Fruit fly (Drosophila melanogaster) ovary, adult (tissue): ENCODE data around the gene CG8420.

Experiments
- CG17801 ChIP-seq: fragments of 200-800 bp; optimal IDR thresholded peaks from 2 replicates; lab custom pipeline; 2019; ENCODE audit warnings: missing biosample characterization, mild to moderate bottlenecking, missing genetic modification characterization, moderate library complexity; ENCODE audit not compliant: partially characterized antibody

CG8420 gene

DNA sequence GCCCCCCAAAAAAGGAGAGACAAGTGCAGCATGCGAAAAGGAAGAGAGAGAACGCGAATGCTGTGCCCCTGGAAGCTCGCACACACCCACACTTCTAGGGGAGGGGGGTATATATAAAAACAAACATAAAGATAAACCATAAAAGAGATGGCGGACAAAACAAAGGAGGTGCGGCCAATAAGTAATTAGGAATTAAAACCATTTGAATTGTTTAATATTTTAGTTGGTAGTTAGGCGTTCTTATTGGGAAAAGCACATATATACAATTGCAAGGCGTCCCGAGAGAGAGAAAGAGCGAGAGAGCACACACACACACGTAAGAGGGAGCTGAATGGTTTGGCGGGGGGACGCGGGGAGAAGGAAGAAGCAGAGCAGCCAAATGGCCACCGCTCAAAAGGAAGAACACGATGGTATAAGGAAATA, 10.4 kb upstream of the CG8420 start:
- TF ChIP-seq CG17801, result no peak

dm6 chr3R:9236883-9237267, 9.6 kb upstream of the CG8420 start:
- no peak for TF ChIP-seq CG17801

dm6 chr3R:9237268-9238091, 9.0 kb upstream of the CG8420 start, which contains the start of gene pum:
pum (minus strand) TSS chr3R:9237682.
- TF ChIP-seq CG17801, result peak; percentile 57

dm6 chr3R:9239941-9240400, 6.5 kb upstream of the CG8420 start:
- peak; percentile 67 for TF ChIP-seq CG17801

- TF ChIP-seq CG17801, result no peak
Measured at dm6 chr3R:9240554-9240953, 5.9 kb upstream of the CG8420 start, which contains the start of gene D1. D1 (minus strand) TSS chr3R:9240654.

dm6 chr3R:9245576-9246200, 761 bp upstream of the CG8420 start, which contains the start of gene Vps15:
Vps15 (minus strand) TSS chr3R:9245869.
- peak; percentile 84 for TF ChIP-seq CG17801

dm6 chr3R:9246879-9247621, 601 bp downstream of the CG8420 start:
- TF ChIP-seq CG17801, result peak; percentile 92

dm6 chr3R:9249025-9249735, 2.7 kb downstream of the CG8420 start:
- TF ChIP-seq CG17801, result no peak

dm6 chr3R:9249736-9250044, 3.2 kb downstream of the CG8420 start:
- TF ChIP-seq CG17801, result no peak

DNA sequence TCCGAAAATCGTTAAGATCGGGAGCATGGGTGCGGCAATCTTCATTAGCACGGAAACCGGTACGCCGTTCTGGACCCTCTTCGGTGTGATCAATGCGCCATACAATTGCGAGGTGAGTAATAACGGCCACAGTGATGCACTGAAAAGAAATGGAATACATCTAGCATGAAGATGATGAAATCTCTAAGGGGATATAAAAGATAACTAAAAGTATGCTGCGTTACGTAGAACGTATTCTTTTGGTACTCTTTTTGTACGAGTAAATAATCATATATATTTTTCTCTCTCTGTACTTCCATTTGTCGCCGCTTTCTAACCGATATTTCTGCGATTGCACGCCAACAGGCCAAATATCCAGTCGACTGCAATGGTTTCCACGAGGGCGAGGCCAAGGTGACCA, 4.4 kb downstream of the CG8420 start:
- no peak for TF ChIP-seq CG17801

dm6 chr3R:9251543-9251942, 5.1 kb downstream of the CG8420 start, which contains the start of gene St2:
St2 (plus strand) TSS chr3R:9251843.
- no peak for TF ChIP-seq CG17801

dm6 chr3R:9254798-9255197, 8.3 kb downstream of the CG8420 start, which contains the start of gene CG16734:
CG16734 (plus strand) TSS chr3R:9255052.
- TF ChIP-seq CG17801, result no peak

DNA sequence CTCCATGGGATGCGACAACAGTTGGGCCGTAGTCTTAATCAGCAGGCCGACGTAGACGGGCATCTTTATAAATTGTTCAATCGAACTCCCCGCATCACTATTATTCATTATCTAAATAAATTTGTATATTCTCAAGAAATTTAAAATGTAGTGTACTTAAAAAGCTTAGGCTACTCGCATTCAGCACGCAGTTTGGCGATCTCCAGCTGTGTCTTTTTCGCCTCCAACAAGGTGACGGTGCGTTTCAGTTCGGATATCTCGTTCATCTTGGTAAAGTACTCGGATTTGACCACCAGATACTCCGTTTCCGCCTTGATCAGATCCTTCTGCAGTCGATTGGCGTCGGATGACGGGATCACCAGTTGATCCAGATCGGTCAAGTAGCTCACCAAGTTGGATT, 11.2 kb downstream of the CG8420 start, which contains the start of gene CG16736:
Gene CG16736 (minus strand): TSS at position 101 of the 400 bp plus-strand sequence.
- TF ChIP-seq CG17801, result no peak

- TF ChIP-seq CG17801, result no peak
Measured at dm6 chr3R:9258252-9259225, 12.1 kb downstream of the CG8420 start, which contains the start of the genes Ibf2 and Ibf1. Ibf2 (minus strand) TSS chr3R:9258501. Ibf1 (plus strand) TSS chr3R:9258964.
